Worm (Caenorhabditis elegans) whole organism, L3 larva: ENCODE data around the gene nck-1.

ENCODE experiments used
- aly-2 ChIP-seq: fragments of 150-350 bp; optimal IDR thresholded peaks from 2 replicates; lab custom pipeline; 2014; ENCODE audit warnings: missing biosample characterization, missing genetic modification characterization
- nhr-237 ChIP-seq: fragments of 150-350 bp; optimal IDR thresholded peaks from 2 replicates; lab custom pipeline; 2014; ENCODE audit warnings: missing biosample characterization, missing genetic modification characterization
- nhr-67 ChIP-seq: fragments of 150-350 bp; optimal IDR thresholded peaks from 2 replicates; lab custom pipeline; 2014; ENCODE audit warnings: missing biosample characterization, missing genetic modification characterization
- skn-1 ChIP-seq: fragments of 150-350 bp; optimal IDR thresholded peaks from 2 replicates; lab custom pipeline; 2014; ENCODE audit warnings: missing biosample characterization, missing genetic modification characterization
- snpc-4 ChIP-seq: fragments of 150-350 bp; optimal IDR thresholded peaks from 2 replicates; lab custom pipeline; 2014; ENCODE audit warnings: missing biosample characterization, missing genetic modification characterization

DNA sequence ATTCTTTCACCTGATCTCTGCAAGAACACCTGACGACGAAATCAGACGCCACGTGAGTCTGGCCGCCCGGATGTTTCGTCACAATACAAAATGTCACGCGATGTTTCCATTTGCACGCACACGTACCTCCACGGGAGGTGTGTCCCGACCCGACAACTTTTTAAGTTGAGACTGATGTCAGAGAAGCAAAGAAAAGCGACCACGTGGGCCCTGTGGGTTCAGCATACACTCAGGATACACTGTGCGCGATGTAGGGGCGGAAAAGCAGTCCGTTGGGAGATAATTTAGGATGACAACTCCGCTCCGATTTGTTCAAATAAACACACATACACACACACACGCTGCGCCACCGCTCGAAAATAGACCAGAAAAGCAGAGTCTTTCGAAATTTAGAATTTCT lies 11.0 kb downstream of the nck-1 start:
- TF ChIP-seq nhr-67 (tag; lab: Kevin White, UChicago) (no peak), snpc-4 (tag; lab: Kevin White, UChicago) (no peak), aly-2 (tag; lab: Kevin White, UChicago) (no peak), nhr-237 (tag; lab: Kevin White, UChicago) (no peak), skn-1 (tag; lab: Kevin White, UChicago) (no peak)
